Worm (Caenorhabditis elegans) whole organism, L1 larva: Measurements from ENCODE around the gene F22E5.23.

Experiments
- C16A3.4 ChIP-seq: fragments of 150-350 bp; optimal IDR thresholded peaks from 2 replicates; lab custom pipeline; 2014; ENCODE audit warnings: missing biosample characterization, missing genetic modification characterization
- C34B4.2 ChIP-seq: sonication (generic microtip); optimal IDR thresholded peaks from 2 replicates; lab custom pipeline; 2017; ENCODE audit warnings: mild to moderate bottlenecking, missing genetic modification characterization, missing compliant biosample characterization
- F16B12.6 ChIP-seq: fragments of 150-350 bp; optimal IDR thresholded peaks from 2 replicates; lab custom pipeline; 2014; ENCODE audit warnings: missing biosample characterization, missing genetic modification characterization
- aha-1 ChIP-seq: fragments of 150-350 bp; optimal IDR thresholded peaks from 2 replicates; lab custom pipeline; 2014; ENCODE audit warnings: missing biosample characterization, missing genetic modification characterization
- alr-1 ChIP-seq: fragments of 200-800 bp; sonication (Bioruptor generic); optimal IDR thresholded peaks from 2 replicates; lab custom pipeline; 2018; ENCODE audit warnings: borderline replicate concordance, mild to moderate bottlenecking, missing genetic modification characterization, missing compliant biosample characterization
- aly-2 ChIP-seq: fragments of 150-350 bp; optimal IDR thresholded peaks from 2 replicates; lab custom pipeline; 2014; ENCODE audit warnings: missing biosample characterization, missing genetic modification characterization
- blmp-1 ChIP-seq: fragments of 150-350 bp; optimal IDR thresholded peaks from 2 replicates; lab custom pipeline; 2014; ENCODE audit warnings: missing biosample characterization, missing genetic modification characterization
- ceh-8 ChIP-seq: fragments of 200-800 bp; sonication (Bioruptor generic); optimal IDR thresholded peaks from 2 replicates; lab custom pipeline; 2018; ENCODE audit warnings: mild to moderate bottlenecking, missing genetic modification characterization, moderate library complexity, missing compliant biosample characterization
- ceh-82 ChIP-seq, 3 experiments: fragments of 150-350 bp in 1 of 3; sonication (generic microtip) in 2 of 3; optimal IDR thresholded peaks; 2 replicates each; lab custom pipeline; 2014 to 2017; ENCODE audit warnings: missing biosample characterization in 3 of 3, missing genetic modification characterization in 3 of 3
- ceh-88 ChIP-seq: fragments of 200-800 bp; sonication (Bioruptor generic); IDR thresholded peaks from 2 replicates; pipeline ENCODE4 v1.3.6; 2022; ENCODE audit warnings: missing genetic modification characterization, missing compliant biosample characterization
- ces-1 ChIP-seq: fragments of 150-350 bp; optimal IDR thresholded peaks from 2 replicates; lab custom pipeline; 2014; ENCODE audit warnings: missing biosample characterization, missing genetic modification reagents, missing genetic modification characterization
- dpl-1 ChIP-seq, 3 experiments: fragments of 150-350 bp in 2 of 3; sonication (generic microtip) in 1 of 3; optimal IDR thresholded peaks; 2 replicates each; lab custom pipeline; 2014 to 2017; ENCODE audit warnings: missing biosample characterization in 3 of 3, missing genetic modification characterization in 3 of 3, missing genetic modification reagents in 3 of 3
- efl-1 ChIP-seq, 4 experiments: fragments of 150-350 bp; optimal IDR thresholded peaks in 3 of 4; peaks in 1 of 4; 1 replicate in 1 of 4; 2 replicates in 3 of 4; lab custom pipeline; 2014; ENCODE audit warnings: missing biosample characterization in 2 of 4, missing genetic modification characterization in 2 of 4, missing genetic modification reagents in 2 of 4
- efl-3 ChIP-seq: fragments of 200-800 bp; sonication (Bioruptor generic); optimal IDR thresholded peaks from 2 replicates; lab custom pipeline; 2018; ENCODE audit warnings: mild to moderate bottlenecking, missing genetic modification characterization, missing compliant biosample characterization
- egl-27 ChIP-seq, 2 experiments: fragments of 150-350 bp in 1 of 2; sonication (generic microtip); optimal IDR thresholded peaks; 3 replicates each; lab custom pipeline; 2017 to 2018; ENCODE audit warnings: missing biosample characterization in 2 of 2, missing genetic modification characterization in 2 of 2, missing genetic modification reagents in 2 of 2
- fkh-10 ChIP-seq: sonication (generic microtip); optimal IDR thresholded peaks from 2 replicates; lab custom pipeline; 2017; ENCODE audit warnings: missing biosample characterization, missing genetic modification reagents, missing genetic modification characterization
- fkh-4 ChIP-seq: sonication (generic microtip); optimal IDR thresholded peaks from 2 replicates; lab custom pipeline; 2016; ENCODE audit warnings: missing compliant biosample characterization, missing genetic modification characterization, borderline replicate concordance
- grh-1 ChIP-seq: fragments of 200-800 bp; sonication (Bioruptor generic); IDR thresholded peaks from 2 replicates; pipeline ENCODE4 v1.3.6; 2022; ENCODE audit warnings: missing genetic modification reagents, missing genetic modification characterization, missing compliant biosample characterization
- hpl-2 ChIP-seq: fragments of 150-350 bp; optimal IDR thresholded peaks from 2 replicates; lab custom pipeline; 2014; ENCODE audit warnings: missing biosample characterization, missing genetic modification reagents, missing genetic modification characterization
- lin-13 ChIP-seq: fragments of 150-350 bp; optimal IDR thresholded peaks from 2 replicates; lab custom pipeline; 2014; ENCODE audit warnings: missing biosample characterization, missing genetic modification reagents, missing genetic modification characterization
- lin-14 ChIP-seq: fragments of 200-800 bp; sonication (Bioruptor generic); optimal IDR thresholded peaks from 2 replicates; lab custom pipeline; 2018; ENCODE audit warnings: mild to moderate bottlenecking, missing genetic modification characterization, moderate library complexity, missing compliant biosample characterization
- lin-35 ChIP-seq, 2 experiments: fragments of 150-350 bp; optimal IDR thresholded peaks; 2 replicates each; lab custom pipeline; 2014; ENCODE audit warnings: missing biosample characterization in 2 of 2, missing genetic modification characterization in 2 of 2, missing genetic modification reagents in 2 of 2
- lsy-2 ChIP-seq, 2 experiments: fragments of 150-350 bp; optimal IDR thresholded peaks; 2 replicates each; lab custom pipeline; 2014; ENCODE audit warnings: missing biosample characterization in 2 of 2, missing genetic modification characterization in 2 of 2
- mep-1 ChIP-seq: fragments of 150-350 bp; optimal IDR thresholded peaks from 2 replicates; lab custom pipeline; 2014; ENCODE audit warnings: missing biosample characterization, missing genetic modification characterization
- nhr-19 ChIP-seq: fragments of 200-800 bp; sonication (Bioruptor generic); conservative IDR thresholded peaks from 2 replicates; pipeline ENCODE4 v1.3.6; 2022; ENCODE audit warnings: missing genetic modification characterization, missing compliant biosample characterization
- nhr-20 ChIP-seq: sonication (generic microtip); optimal IDR thresholded peaks from 2 replicates; lab custom pipeline; 2016; ENCODE audit warnings: mild to moderate bottlenecking, missing genetic modification characterization, missing compliant biosample characterization
- nhr-237 ChIP-seq: fragments of 150-350 bp; optimal IDR thresholded peaks from 2 replicates; lab custom pipeline; 2014; ENCODE audit warnings: missing biosample characterization, missing genetic modification characterization
- nhr-47 ChIP-seq: sonication (generic microtip); optimal IDR thresholded peaks from 2 replicates; lab custom pipeline; 2016; ENCODE audit warnings: mild to moderate bottlenecking, missing genetic modification characterization, moderate library complexity, missing compliant biosample characterization
- nhr-71 ChIP-seq: sonication (generic microtip); optimal IDR thresholded peaks from 2 replicates; lab custom pipeline; 2016; ENCODE audit warnings: mild to moderate bottlenecking, missing genetic modification characterization, moderate library complexity, missing compliant biosample characterization
- nhr-76 ChIP-seq: sonication (generic microtip); optimal IDR thresholded peaks from 2 replicates; lab custom pipeline; 2017; ENCODE audit warnings: missing biosample characterization, missing genetic modification characterization
- nhr-77 ChIP-seq: fragments of 150-350 bp; optimal IDR thresholded peaks from 2 replicates; lab custom pipeline; 2014; ENCODE audit warnings: missing biosample characterization, missing genetic modification characterization
- nhr-85 ChIP-seq: sonication (generic microtip); peaks from one replicate; lab custom pipeline; 2016; ENCODE audit warnings: missing genetic modification characterization, inconsistent platforms, missing compliant biosample characterization
- pag-3 ChIP-seq: sonication (generic microtip); optimal IDR thresholded peaks from 2 replicates; lab custom pipeline; 2017; ENCODE audit warnings: missing genetic modification characterization, mild to moderate bottlenecking, missing compliant biosample characterization, antibody characterized with exemption, borderline replicate concordance; ENCODE audit not compliant: insufficient read depth
- pax-3 ChIP-seq: fragments of 200-800 bp; sonication (Bioruptor generic); optimal IDR thresholded peaks from 2 replicates; lab custom pipeline; 2018; ENCODE audit warnings: mild to moderate bottlenecking, missing genetic modification characterization, moderate library complexity, missing compliant biosample characterization
- rnt-1 ChIP-seq: sonication (generic microtip); optimal IDR thresholded peaks from 2 replicates; lab custom pipeline; 2016; ENCODE audit warnings: mild to moderate bottlenecking, missing genetic modification characterization, moderate library complexity, missing compliant biosample characterization
- snpc-4 ChIP-seq: fragments of 150-350 bp; optimal IDR thresholded peaks from 2 replicates; lab custom pipeline; 2014; ENCODE audit warnings: missing biosample characterization, missing genetic modification characterization
- snu-23 ChIP-seq: sonication (generic microtip); optimal IDR thresholded peaks from 2 replicates; lab custom pipeline; 2016; ENCODE audit warnings: missing genetic modification characterization, missing compliant biosample characterization
- sup-37 ChIP-seq: fragments of 200-800 bp; sonication (Bioruptor generic); optimal IDR thresholded peaks from 2 replicates; lab custom pipeline; 2018; ENCODE audit warnings: mild to moderate bottlenecking, missing genetic modification characterization, missing compliant biosample characterization
- swsn-7 ChIP-seq: sonication (generic microtip); optimal IDR thresholded peaks from 2 replicates; lab custom pipeline; 2016; ENCODE audit warnings: missing genetic modification characterization, missing compliant biosample characterization
- unc-30 ChIP-seq: sonication (generic microtip); optimal IDR thresholded peaks from 2 replicates; lab custom pipeline; 2017; ENCODE audit warnings: missing biosample characterization, missing genetic modification characterization
- unc-98 ChIP-seq: fragments of 200-800 bp; sonication (Bioruptor generic); IDR thresholded peaks from 2 replicates; pipeline ENCODE4 v1.3.6; 2022; ENCODE audit warnings: missing genetic modification characterization, missing compliant biosample characterization
- vab-15 ChIP-seq: sonication (generic microtip); optimal IDR thresholded peaks from 2 replicates; lab custom pipeline; 2017; ENCODE audit warnings: missing genotype, mild to moderate bottlenecking, missing genetic modification characterization, missing compliant biosample characterization
- xbp-1 ChIP-seq: sonication (generic microtip); optimal IDR thresholded peaks from 2 replicates; lab custom pipeline; 2016; ENCODE audit warnings: missing genetic modification characterization, missing compliant biosample characterization
- zip-4 ChIP-seq: fragments of 200-800 bp; sonication (Bioruptor generic); optimal IDR thresholded peaks from 2 replicates; lab custom pipeline; 2018; ENCODE audit warnings: mild to moderate bottlenecking, missing genetic modification characterization, moderate library complexity, missing compliant biosample characterization
- ztf-11 ChIP-seq, 2 experiments: sonication (generic microtip); optimal IDR thresholded peaks; 2 replicates each; lab custom pipeline; 2016 to 2017; ENCODE audit warnings: missing genetic modification characterization in 2 of 2, missing biosample characterization in 1 of 2, missing compliant biosample characterization in 1 of 2
- ztf-4 ChIP-seq: fragments of 150-350 bp; optimal IDR thresholded peaks from 2 replicates; lab custom pipeline; 2014; ENCODE audit warnings: missing biosample characterization, missing genetic modification characterization

F22E5.23 gene

DNA sequence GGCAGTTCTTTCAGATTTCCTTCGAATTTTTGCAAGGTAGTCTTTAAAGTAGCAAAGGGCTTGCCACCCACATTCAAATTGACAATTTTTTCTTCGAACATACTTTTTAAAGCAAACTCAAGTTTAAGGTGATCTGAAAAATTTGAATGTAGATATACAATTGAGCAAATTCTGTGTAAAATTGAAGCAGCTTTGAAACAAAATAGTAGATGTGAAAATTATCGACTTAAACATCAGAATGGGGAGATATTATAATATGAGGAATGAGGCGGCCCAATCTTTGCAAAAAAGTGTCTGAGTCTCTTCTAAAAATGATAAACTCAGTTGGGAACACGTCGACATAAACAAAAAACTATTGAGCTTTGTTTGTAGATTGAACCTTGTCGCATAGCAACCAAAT, 3.4 kb downstream of the F22E5.23 start, which contains the start of gene F22E5.11:
Gene F22E5.11, minus strand, starts transcription at position 101 of the 400 bp plus-strand sequence.
- TF ChIP-seq ceh-82 (tag; optimal IDR thresholded peaks at IDR 0.05; lab: Kevin White, UChicago) = no peak
- TF ChIP-seq nhr-77 (tag; lab: Kevin White, UChicago) = no peak
- TF ChIP-seq nhr-237 (tag; lab: Kevin White, UChicago) = no peak
- no peak for TF ChIP-seq pax-3 (tag; lab: Kevin White, UChicago)
- no peak for TF ChIP-seq blmp-1 (tag; lab: Kevin White, UChicago)
- no peak for TF ChIP-seq C34B4.2 (tag; lab: Kevin White, UChicago)
- no peak for TF ChIP-seq fkh-4 (tag; lab: Kevin White, UChicago)
- no peak for TF ChIP-seq snpc-4
- no peak for TF ChIP-seq efl-1 (optimal IDR thresholded peaks at IDR 0.05; lab: Kevin White, UChicago)
- TF ChIP-seq efl-1 (GFP tag; optimal IDR thresholded peaks at IDR 0.05 in 1 of 2; lab: Kevin White, UChicago) = no peak
- no peak for TF ChIP-seq aly-2 (tag; lab: Kevin White, UChicago)
- TF ChIP-seq ztf-4 (tag; lab: Kevin White, UChicago) = no peak
- TF ChIP-seq aha-1 (tag; lab: Kevin White, UChicago) = no peak
- no peak for TF ChIP-seq C16A3.4 (tag; lab: Kevin White, UChicago)
- no peak for TF ChIP-seq nhr-47 (tag; lab: Kevin White, UChicago)
- no peak for TF ChIP-seq unc-98 (GFP tag; lab: Robert Waterston, UW)
- TF ChIP-seq nhr-76 = no peak
- TF ChIP-seq egl-27 (tag; optimal IDR thresholded peaks at IDR 0.05; lab: Kevin White, UChicago) = no peak

DNA sequence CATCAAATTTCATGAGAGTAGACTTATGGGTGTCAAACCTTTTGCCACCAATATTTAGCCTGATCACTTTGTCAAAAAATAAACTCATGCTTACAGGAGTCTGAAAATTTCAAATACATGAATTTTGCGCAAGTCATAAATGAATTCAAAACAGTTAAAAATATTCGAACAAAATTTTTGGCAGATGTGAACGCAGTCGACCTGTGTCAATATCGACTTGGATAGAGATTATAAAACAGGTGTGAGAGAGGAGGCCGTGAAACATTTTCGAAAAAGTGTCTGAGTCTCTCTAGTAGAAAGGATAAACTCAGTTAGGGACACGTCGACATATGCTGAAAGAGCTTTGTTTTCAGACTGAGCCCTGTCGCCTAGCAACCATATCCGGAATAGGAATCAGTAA, 5.7 kb downstream of the F22E5.23 start, which contains the start of gene F22E5.12:
Gene F22E5.12, minus strand, starts transcription at position 101 of the 400 bp plus-strand sequence.
- peak; percentile 2 for TF ChIP-seq xbp-1

DNA sequence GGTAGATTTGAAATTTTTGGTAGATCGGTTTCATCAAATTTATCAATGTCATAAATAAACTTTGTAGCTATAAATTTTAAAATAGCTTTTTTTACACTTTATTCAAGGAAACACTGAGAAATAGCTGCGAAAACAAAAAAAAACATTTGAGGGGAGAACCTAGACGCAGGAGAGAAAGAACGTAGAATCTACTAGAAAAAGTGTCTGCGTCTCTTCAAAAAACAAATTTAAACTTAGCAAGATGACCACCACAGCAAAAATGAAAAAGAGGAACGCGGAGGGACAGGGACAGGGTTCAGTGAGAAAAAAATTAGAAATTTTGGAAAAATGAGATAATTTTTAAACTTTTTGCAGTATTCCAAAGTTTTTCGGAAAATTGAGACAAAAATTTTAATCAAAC, 7.9 kb downstream of the F22E5.23 start:
- TF ChIP-seq swsn-7 (tag; lab: Kevin White, UChicago) = peak; percentile 47
- TF ChIP-seq nhr-77 (tag; lab: Kevin White, UChicago) = no peak
- TF ChIP-seq lin-35 (GFP tag; optimal IDR thresholded peaks at IDR 0.05; lab: Kevin White, UChicago) = peak; percentile 5 to 11
- no peak for TF ChIP-seq grh-1
- peak; percentile 68 for TF ChIP-seq snu-23 (GFP tag; lab: Kevin White, UChicago)
- peak; percentile 76 for TF ChIP-seq lin-14 (GFP tag; lab: Kevin White, UChicago)
- TF ChIP-seq blmp-1 (tag; lab: Kevin White, UChicago) = no peak
- peak; percentile 48 for TF ChIP-seq rnt-1 (tag; lab: Kevin White, UChicago)
- TF ChIP-seq nhr-71 (tag; lab: Kevin White, UChicago) = peak; percentile 61
- TF ChIP-seq nhr-85 (tag; lab: Kevin White, UChicago) = peak; percentile 47
- no peak for TF ChIP-seq aly-2 (tag; lab: Kevin White, UChicago)
- peak; percentile 50 to 61 for TF ChIP-seq efl-1 (optimal IDR thresholded peaks at IDR 0.05; lab: Kevin White, UChicago)
- peak; percentile 34 to 67 for TF ChIP-seq efl-1 (GFP tag; optimal IDR thresholded peaks at IDR 0.05 in 1 of 2; lab: Kevin White, UChicago)
- peak; percentile 26 to 51 for TF ChIP-seq lsy-2 (tag; optimal IDR thresholded peaks at IDR 0.05; lab: Kevin White, UChicago)
- TF ChIP-seq alr-1 (tag; lab: Kevin White, UChicago) = no peak
- no peak for TF ChIP-seq zip-4
- no peak for TF ChIP-seq ceh-88
- no peak for TF ChIP-seq pag-3 (tag; lab: Kevin White, UChicago)
- peak; percentile 33 for TF ChIP-seq nhr-47 (tag; lab: Kevin White, UChicago)
- no peak for TF ChIP-seq ztf-11 (tag; optimal IDR thresholded peaks at IDR 0.05; lab: Kevin White, UChicago)
- peak; percentile 38 for TF ChIP-seq lin-13 (GFP tag; lab: Kevin White, UChicago)
- peak; percentile 9 to 54 (median 35) for TF ChIP-seq dpl-1 (GFP tag; optimal IDR thresholded peaks at IDR 0.05; lab: Kevin White, UChicago)
- peak; percentile 21 for TF ChIP-seq xbp-1
- no peak for TF ChIP-seq hpl-2 (GFP tag; lab: Kevin White, UChicago)
- TF ChIP-seq sup-37 (GFP tag; lab: Kevin White, UChicago) = no peak
- TF ChIP-seq fkh-10 (GFP tag; lab: Kevin White, UChicago) = no peak
- no peak for TF ChIP-seq unc-30 (tag; lab: Kevin White, UChicago)
- TF ChIP-seq C34B4.2 (tag; lab: Kevin White, UChicago) = no peak
- TF ChIP-seq vab-15 = no peak
- peak; percentile 44 for TF ChIP-seq mep-1 (tag; lab: Kevin White, UChicago)
- TF ChIP-seq ceh-8 (GFP tag; lab: Kevin White, UChicago) = no peak
- TF ChIP-seq nhr-19 (GFP tag; lab: Robert Waterston, UW) = 0 out of 2 replicates have a peak, but pooled peaks have one; percentile 9
- TF ChIP-seq efl-3 (GFP tag; lab: Kevin White, UChicago) = no peak
- no peak for TF ChIP-seq F16B12.6 (tag; lab: Kevin White, UChicago)
- TF ChIP-seq ces-1 (GFP tag; lab: Kevin White, UChicago) = no peak
- TF ChIP-seq unc-98 (GFP tag; lab: Robert Waterston, UW) = no peak
- peak; percentile 49 for TF ChIP-seq nhr-20 (tag; lab: Kevin White, UChicago)
